Fruit fly (Drosophila melanogaster) whole organism, pupa: ENCODE measurements around the gene nac.

Experiments used
- CG10348 ChIP-seq: fragments of 200-800 bp; sonication (Bioruptor generic); IDR thresholded peaks from 2 replicates; pipeline ENCODE4 v1.3.6; 2022; ENCODE audit warnings: missing biosample characterization, missing genetic modification characterization
- CG12605 ChIP-seq: fragments of 200-800 bp; sonication (Bioruptor generic); IDR thresholded peaks from 2 replicates; pipeline ENCODE4 v1.3.6; 2022; ENCODE audit warnings: missing biosample characterization, missing genetic modification characterization
- CG13204 ChIP-seq: fragments of 200-800 bp; sonication (Bioruptor generic); optimal IDR thresholded peaks from 2 replicates; lab custom pipeline; 2018; ENCODE audit warnings: missing biosample characterization, mild to moderate bottlenecking, missing genetic modification characterization, moderate library complexity
- CG14655 ChIP-seq: fragments of 200-800 bp; sonication (Bioruptor generic); optimal IDR thresholded peaks from 3 replicates; lab custom pipeline; 2017; ENCODE audit warnings: mild to moderate bottlenecking, missing biosample characterization, missing genetic modification reagents, missing genetic modification characterization
- CG15710 ChIP-seq: fragments of 200-800 bp; sonication (Bioruptor generic); optimal IDR thresholded peaks from 2 replicates; lab custom pipeline; 2018; ENCODE audit warnings: missing biosample characterization, mild to moderate bottlenecking, missing genetic modification characterization, moderate library complexity
- CG17806 ChIP-seq: fragments of 200-800 bp; sonication (Bioruptor generic); optimal IDR thresholded peaks from 2 replicates; lab custom pipeline; 2018; ENCODE audit warnings: missing biosample characterization, mild to moderate bottlenecking, missing genetic modification characterization, moderate library complexity
- CG32121 ChIP-seq: fragments of 200-800 bp; sonication (Bioruptor generic); IDR thresholded peaks from 2 replicates; pipeline ENCODE4 v1.3.6; 2022; ENCODE audit warnings: missing biosample characterization, missing genetic modification characterization
- CG34367 ChIP-seq: fragments of 200-800 bp; sonication (Bioruptor generic); optimal IDR thresholded peaks from 2 replicates; lab custom pipeline; 2018; ENCODE audit warnings: missing biosample characterization, mild to moderate bottlenecking, missing genetic modification characterization
- CG4496 ChIP-seq: fragments of 200-800 bp; sonication (Bioruptor generic); IDR thresholded peaks from 3 replicates; pipeline ENCODE4 v1.3.6; 2022; ENCODE audit warnings: missing biosample characterization, missing genetic modification characterization
- CG8159 ChIP-seq: fragments of 200-800 bp; sonication (Bioruptor generic); optimal IDR thresholded peaks from 3 replicates; lab custom pipeline; 2018; ENCODE audit warnings: missing biosample characterization, mild to moderate bottlenecking, missing genetic modification characterization, moderate library complexity
- CG8301 ChIP-seq: fragments of 200-800 bp; sonication (Bioruptor generic); optimal IDR thresholded peaks from 2 replicates; lab custom pipeline; 2018; ENCODE audit warnings: missing biosample characterization, mild to moderate bottlenecking, missing genetic modification characterization
- CG9948 ChIP-seq: fragments of 200-800 bp; sonication (Bioruptor generic); optimal IDR thresholded peaks from 2 replicates; lab custom pipeline; 2018; ENCODE audit warnings: missing biosample characterization, mild to moderate bottlenecking, missing genetic modification characterization, moderate library complexity
- D1 ChIP-seq: fragments of 200-800 bp; sonication (Bioruptor generic); optimal IDR thresholded peaks from 2 replicates; lab custom pipeline; 2018; ENCODE audit warnings: missing biosample characterization, mild to moderate bottlenecking, missing genetic modification characterization, moderate library complexity
- EcR ChIP-seq: fragments of 200-800 bp; sonication (Bioruptor generic); optimal IDR thresholded peaks from 3 replicates; lab custom pipeline; 2019; ENCODE audit warnings: missing biosample characterization, missing genetic modification characterization, mild to moderate bottlenecking, moderate library complexity, missing genetic modification reagents
- Ets98B ChIP-seq: fragments of 200-800 bp; sonication (Bioruptor generic); IDR thresholded peaks from 2 replicates; pipeline ENCODE4 v1.3.6; 2022; ENCODE audit warnings: missing biosample characterization, missing genetic modification characterization
- Pif1A ChIP-seq: fragments of 200-800 bp; sonication (Bioruptor generic); optimal IDR thresholded peaks from 3 replicates; lab custom pipeline; 2016; ENCODE audit warnings: missing biosample characterization, missing genetic modification characterization
- Pif1B ChIP-seq: fragments of 200-800 bp; sonication (Bioruptor generic); optimal IDR thresholded peaks from 3 replicates; lab custom pipeline; 2016; ENCODE audit warnings: missing biosample characterization, missing genetic modification characterization
- Snoo ChIP-seq: fragments of 200-800 bp; sonication (Bioruptor generic); optimal IDR thresholded peaks from 3 replicates; lab custom pipeline; 2017; ENCODE audit warnings: missing biosample characterization, mild to moderate bottlenecking, missing genetic modification characterization, inconsistent platforms
- fd96Ca ChIP-seq: fragments of 200-800 bp; sonication (Bioruptor generic); IDR thresholded peaks from 3 replicates; pipeline ENCODE4 v1.3.6; 2022; ENCODE audit warnings: missing biosample characterization, missing genetic modification characterization
- gl ChIP-seq: fragments of 200-800 bp; sonication (Bioruptor generic); optimal IDR thresholded peaks from 2 replicates; lab custom pipeline; 2018; ENCODE audit warnings: missing biosample characterization, mild to moderate bottlenecking, missing genetic modification characterization
- rn ChIP-seq: fragments of 200-800 bp; sonication (Bioruptor generic); IDR thresholded peaks from 2 replicates; pipeline ENCODE4 v1.3.6; 2022; ENCODE audit warnings: missing biosample characterization, missing genetic modification characterization

nac gene

DNA sequence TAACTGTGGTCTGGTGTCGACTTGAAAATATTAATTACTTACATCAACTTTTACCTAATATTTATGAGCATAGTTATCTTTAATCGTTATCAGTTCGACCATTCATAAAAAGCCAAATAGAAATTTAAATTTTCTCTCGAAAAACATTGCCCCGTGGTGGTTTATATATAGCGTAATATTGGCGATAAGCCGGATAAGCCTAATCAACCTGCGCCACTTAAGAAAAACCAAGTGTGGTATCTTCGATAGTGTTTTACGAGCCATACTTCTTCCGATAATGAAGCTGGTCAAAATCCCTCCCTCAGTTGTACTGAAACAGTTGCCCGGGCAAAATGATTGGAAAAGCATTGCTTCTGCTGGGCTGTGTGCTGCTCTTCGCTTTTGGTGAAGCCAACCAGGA, 11.8 kb downstream of the nac start, which contains the start of gene CG31463:
Gene CG31463, plus strand, starts transcription at position 302 of the 400 bp plus-strand sequence.
- TF ChIP-seq rn (GFP tag; lab: Robert Waterston, UW): no peak
- TF ChIP-seq Pif1A (GFP tag; lab: Kevin White, UChicago): no peak
- no peak for TF ChIP-seq CG32121 (GFP tag; lab: Robert Waterston, UW)
- no peak for TF ChIP-seq CG8301
- no peak for TF ChIP-seq CG9948 (tag; lab: Kevin White, UChicago)
- no peak for TF ChIP-seq CG10348 (GFP tag; lab: Robert Waterston, UW)
- no peak for TF ChIP-seq CG15710 (tag; lab: Kevin White, UChicago)
- no peak for TF ChIP-seq CG34367 (tag; lab: Kevin White, UChicago)
- no peak for TF ChIP-seq Snoo (tag; lab: Kevin White, UChicago)
- TF ChIP-seq fd96Ca (GFP tag; lab: Robert Waterston, UW): no peak
- no peak for TF ChIP-seq CG17806 (tag; lab: Kevin White, UChicago)
- no peak for TF ChIP-seq CG4496 (GFP tag; lab: Robert Waterston, UW)
- no peak for TF ChIP-seq EcR (GFP tag; lab: Kevin White, UChicago)
- TF ChIP-seq CG8159: no peak
- no peak for TF ChIP-seq gl
- TF ChIP-seq D1: no peak
- TF ChIP-seq Pif1B (GFP tag; lab: Kevin White, UChicago): no peak
- TF ChIP-seq CG12605 (GFP tag; lab: Robert Waterston, UW): no peak

DNA sequence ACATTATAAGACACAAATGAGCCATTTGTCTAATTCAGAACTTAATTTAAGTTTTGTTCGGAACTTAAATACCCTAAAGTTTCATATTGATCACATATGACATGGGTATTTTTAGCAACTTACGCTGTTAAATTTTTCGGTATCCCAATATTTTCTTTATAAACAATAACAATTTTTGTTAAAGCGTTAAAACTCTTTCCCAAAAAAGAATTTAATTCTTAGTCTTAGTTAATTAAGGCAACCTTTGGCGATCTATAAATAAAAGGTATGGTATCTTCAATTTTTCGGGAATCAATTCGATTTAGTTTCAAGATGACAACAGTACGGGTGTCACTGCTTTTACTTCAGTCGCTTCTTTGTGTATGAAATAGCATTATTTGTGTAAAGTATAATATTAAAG, 12.9 kb downstream of the nac start, which contains the start of gene CG31464:
Gene CG31464, plus strand, starts transcription at position 301 of the 400 bp plus-strand sequence.
- TF ChIP-seq Ets98B (no peak), CG17806 (tag; lab: Kevin White, UChicago) (no peak), CG34367 (tag; lab: Kevin White, UChicago) (no peak), Snoo (tag; lab: Kevin White, UChicago) (no peak), CG8301 (no peak), D1 (no peak), CG14655 (GFP tag; lab: Kevin White, UChicago) (no peak), CG4496 (GFP tag; lab: Robert Waterston, UW) (no peak), Pif1A (GFP tag; lab: Kevin White, UChicago) (no peak), gl (no peak), CG10348 (GFP tag; lab: Robert Waterston, UW) (no peak), CG32121 (GFP tag; lab: Robert Waterston, UW) (no peak), CG12605 (GFP tag; lab: Robert Waterston, UW) (no peak)
- TF ChIP-seq, all 21 proteins: peak for 0

DNA sequence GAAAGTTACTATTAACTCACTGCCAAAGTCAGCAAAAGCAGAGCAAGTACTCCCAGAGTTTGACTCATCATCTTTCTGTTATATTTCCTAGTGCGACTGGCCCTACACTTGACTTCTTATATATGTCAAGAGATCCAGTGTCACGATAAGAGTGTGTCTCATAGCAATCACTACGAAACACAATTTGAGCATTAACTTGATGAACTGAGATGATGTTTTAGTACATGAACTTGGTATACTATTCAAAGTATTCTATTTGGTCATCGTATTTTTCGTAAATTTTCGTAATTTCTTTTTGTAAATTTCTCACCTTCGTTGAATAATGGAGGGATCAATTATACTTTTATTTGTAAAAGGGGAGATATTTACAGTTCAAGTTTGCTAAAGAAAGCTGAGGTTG, 13.3 kb downstream of the nac start, which contains the start of gene CG11672:
Gene CG11672, minus strand, starts transcription at position 101 of the 400 bp plus-strand sequence.
- TF ChIP-seq CG12605 (GFP tag; lab: Robert Waterston, UW) (no peak), CG34367 (tag; lab: Kevin White, UChicago) (no peak), Ets98B (no peak), CG17806 (tag; lab: Kevin White, UChicago) (no peak), fd96Ca (GFP tag; lab: Robert Waterston, UW) (no peak), Pif1A (GFP tag; lab: Kevin White, UChicago) (no peak), CG14655 (GFP tag; lab: Kevin White, UChicago) (no peak), CG8301 (no peak), CG9948 (tag; lab: Kevin White, UChicago) (no peak), CG8159 (no peak), CG10348 (GFP tag; lab: Robert Waterston, UW) (no peak), gl (no peak), CG4496 (GFP tag; lab: Robert Waterston, UW) (no peak), Snoo (tag; lab: Kevin White, UChicago) (no peak), EcR (GFP tag; lab: Kevin White, UChicago) (no peak), rn (GFP tag; lab: Robert Waterston, UW) (no peak), D1 (no peak), CG32121 (GFP tag; lab: Robert Waterston, UW) (no peak), CG15710 (tag; lab: Kevin White, UChicago) (no peak)

DNA sequence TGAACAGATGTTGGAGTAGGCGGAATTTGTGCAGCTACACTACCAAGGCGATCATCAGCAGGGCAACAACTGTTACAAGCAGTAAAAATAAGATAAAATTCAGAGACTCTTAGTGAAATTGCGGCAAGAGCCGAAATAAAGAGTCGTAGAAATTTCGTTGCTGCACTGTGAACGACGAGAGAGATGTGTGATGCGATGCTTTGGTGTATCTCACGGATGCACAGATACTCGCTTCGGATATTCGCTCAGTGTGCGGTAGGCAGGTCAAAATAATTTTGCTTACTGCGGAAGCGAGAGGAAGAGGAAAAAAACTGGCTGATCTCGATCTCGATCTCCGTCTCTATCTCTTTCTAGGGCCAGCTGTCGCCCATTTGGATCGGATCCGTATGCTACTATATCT, 15.0 kb downstream of the nac start:
- TF ChIP-seq CG8301 (no peak), fd96Ca (GFP tag; lab: Robert Waterston, UW) (no peak), CG15710 (tag; lab: Kevin White, UChicago) (no peak), CG8159 (no peak), Ets98B (no peak), CG13204 (GFP tag; lab: Kevin White, UChicago) (no peak), CG9948 (tag; lab: Kevin White, UChicago) (no peak), Pif1A (GFP tag; lab: Kevin White, UChicago) (no peak), CG10348 (GFP tag; lab: Robert Waterston, UW) (no peak), CG32121 (GFP tag; lab: Robert Waterston, UW) (no peak)
- TF ChIP-seq, all 21 proteins: peak for 0

DNA sequence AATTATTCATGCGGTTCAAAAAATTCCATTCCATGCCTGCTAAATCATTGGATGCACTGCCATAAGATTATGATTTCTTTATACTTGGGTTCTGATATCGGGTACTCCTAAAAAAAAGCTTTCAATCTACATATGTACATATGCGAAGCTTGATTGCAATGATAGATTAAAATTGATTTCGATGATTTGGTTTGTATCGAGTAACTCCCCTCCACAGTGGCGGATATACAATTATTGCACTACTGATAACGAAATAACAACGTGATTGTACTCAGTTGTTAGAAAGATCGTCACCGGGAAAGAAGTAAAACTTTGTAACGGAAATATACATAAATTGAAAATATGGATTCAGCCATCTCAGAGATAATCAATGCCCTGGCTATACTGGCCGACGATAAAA, 16.1 kb downstream of the nac start, which contains the start of gene Nazo:
Gene Nazo, plus strand, starts transcription at position 180 of the 400 bp plus-strand sequence.
- TF ChIP-seq CG8301 (no peak), Pif1B (GFP tag; lab: Kevin White, UChicago) (no peak), CG13204 (GFP tag; lab: Kevin White, UChicago) (no peak), fd96Ca (GFP tag; lab: Robert Waterston, UW) (no peak), rn (GFP tag; lab: Robert Waterston, UW) (no peak), D1 (no peak), Pif1A (GFP tag; lab: Kevin White, UChicago) (no peak), gl (no peak), CG15710 (tag; lab: Kevin White, UChicago) (no peak), CG14655 (GFP tag; lab: Kevin White, UChicago) (no peak), Ets98B (no peak), EcR (GFP tag; lab: Kevin White, UChicago) (no peak), Snoo (tag; lab: Kevin White, UChicago) (no peak), CG4496 (GFP tag; lab: Robert Waterston, UW) (no peak), CG34367 (tag; lab: Kevin White, UChicago) (no peak), CG32121 (GFP tag; lab: Robert Waterston, UW) (no peak), CG17806 (tag; lab: Kevin White, UChicago) (no peak), CG10348 (GFP tag; lab: Robert Waterston, UW) (no peak), CG12605 (GFP tag; lab: Robert Waterston, UW) (no peak)
- TF ChIP-seq, all 21 proteins: peak for 0
